Worm (Caenorhabditis elegans) whole organism, late embryonic: ENCODE data around the gene cki-1.

ENCODE experiments used
- K09A11.1 ChIP-seq: sonication (generic microtip); optimal IDR thresholded peaks from 2 replicates; lab custom pipeline; 2017; ENCODE audit warnings: antibody characterized with exemption, mild to moderate bottlenecking, missing genetic modification characterization, missing compliant biosample characterization; ENCODE audit not compliant: insufficient read depth
- ama-1 ChIP-seq: fragments of 150-350 bp; optimal IDR thresholded peaks from 2 replicates; lab custom pipeline; 2014
- ceh-9 ChIP-seq: sonication (generic microtip); optimal IDR thresholded peaks from 2 replicates; lab custom pipeline; 2016; ENCODE audit warnings: mild to moderate bottlenecking, missing genetic modification characterization, inconsistent platforms, missing compliant biosample characterization
- elt-4 ChIP-seq: sonication (generic microtip); optimal IDR thresholded peaks from 2 replicates; lab custom pipeline; 2016; ENCODE audit warnings: missing genetic modification characterization, missing compliant biosample characterization
- fax-1 ChIP-seq: sonication (generic microtip); optimal IDR thresholded peaks from 2 replicates; lab custom pipeline; 2016; ENCODE audit warnings: missing genotype, missing genetic modification characterization, missing compliant biosample characterization
- fkh-10 ChIP-seq: fragments of 150-350 bp; optimal IDR thresholded peaks from 2 replicates; lab custom pipeline; 2014; ENCODE audit warnings: missing biosample characterization, missing genetic modification reagents, missing genetic modification characterization
- gmeb-2 ChIP-seq: sonication (generic microtip); optimal IDR thresholded peaks from 2 replicates; lab custom pipeline; 2016; ENCODE audit warnings: missing genetic modification characterization, inconsistent platforms, missing compliant biosample characterization
- hlh-8 ChIP-seq: sonication (generic microtip); optimal IDR thresholded peaks from 2 replicates; lab custom pipeline; 2016; ENCODE audit warnings: missing genotype, missing genetic modification characterization, missing compliant biosample characterization
- lin-11 ChIP-seq: fragments of 200-800 bp; sonication (Bioruptor generic); optimal IDR thresholded peaks from 2 replicates; lab custom pipeline; 2018; ENCODE audit warnings: mild to moderate bottlenecking, missing genetic modification characterization, missing compliant biosample characterization
- nhr-11 ChIP-seq: fragments of 150-350 bp; optimal IDR thresholded peaks from 2 replicates; lab custom pipeline; 2014; ENCODE audit warnings: missing biosample characterization, missing genetic modification characterization
- pha-4 ChIP-seq: fragments of 150-350 bp; optimal IDR thresholded peaks from 2 replicates; lab custom pipeline; 2018; ENCODE audit warnings: missing biosample characterization, missing genetic modification reagents, missing genetic modification characterization
- pqm-1 ChIP-seq: sonication (generic microtip); optimal IDR thresholded peaks from 2 replicates; lab custom pipeline; 2016; ENCODE audit warnings: missing genetic modification characterization, missing compliant biosample characterization
- unc-55 ChIP-seq: sonication (generic microtip); optimal IDR thresholded peaks from 2 replicates; lab custom pipeline; 2017; ENCODE audit warnings: missing biosample characterization, missing genetic modification reagents, missing genetic modification characterization
- zip-5 ChIP-seq: sonication (generic microtip); optimal IDR thresholded peaks from 2 replicates; lab custom pipeline; 2016; ENCODE audit warnings: missing genetic modification characterization, missing compliant biosample characterization

DNA sequence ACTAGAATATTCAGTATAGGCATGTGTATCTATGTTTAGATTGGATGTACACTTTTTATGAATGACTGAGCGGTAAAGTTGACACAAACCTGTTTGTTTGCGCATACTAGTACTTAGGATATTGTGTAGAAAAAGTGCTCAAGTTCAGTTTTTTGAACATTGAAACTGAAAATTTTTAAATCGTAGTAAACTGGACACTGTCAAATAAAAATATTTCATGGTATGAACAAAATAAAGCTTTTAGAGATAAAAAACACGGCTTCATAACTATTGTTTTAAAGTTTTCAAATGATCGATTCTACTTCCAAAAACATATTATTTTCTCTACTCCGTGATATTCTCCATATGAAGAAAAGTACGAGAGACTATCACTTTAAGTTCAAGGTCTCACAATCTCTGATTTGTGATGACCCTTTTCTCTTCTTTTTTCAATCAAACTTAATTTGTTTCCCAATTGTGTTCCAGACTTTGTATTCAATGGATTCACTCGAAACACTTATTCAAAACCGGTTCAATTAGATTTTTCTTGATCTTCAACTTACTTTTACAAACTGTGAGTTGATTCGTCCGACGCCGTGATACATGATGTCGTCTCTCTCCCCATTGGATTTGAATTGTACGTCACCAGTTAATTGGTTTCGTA lies 19.5 kb upstream of the cki-1 start:
- no peak for TF ChIP-seq hlh-8 (tag; lab: Kevin White, UChicago)
- TF ChIP-seq ama-1 (lab: Kevin White, UChicago): no peak
- no peak for TF ChIP-seq zip-5 (tag; lab: Kevin White, UChicago)
- no peak for TF ChIP-seq pqm-1
- TF ChIP-seq nhr-11 (tag; lab: Kevin White, UChicago): no peak
- TF ChIP-seq pha-4 (tag; lab: Kevin White, UChicago): no peak
- TF ChIP-seq ceh-9: no peak
- no peak for TF ChIP-seq K09A11.1 (tag; lab: Kevin White, UChicago)
- TF ChIP-seq elt-4 (tag; lab: Kevin White, UChicago): no peak
- TF ChIP-seq unc-55 (GFP tag; lab: Kevin White, UChicago): no peak
- no peak for TF ChIP-seq gmeb-2 (tag; lab: Kevin White, UChicago)
- TF ChIP-seq fkh-10 (GFP tag; lab: Kevin White, UChicago): no peak
- no peak for TF ChIP-seq fax-1 (tag; lab: Kevin White, UChicago)
- no peak for TF ChIP-seq lin-11 (tag; lab: Kevin White, UChicago)
